Worm (Caenorhabditis elegans) whole organism, young adult: ENCODE data around the gene abu-13.

Experiments
- B0019.2 ChIP-seq: fragments of 200-800 bp; sonication (Bioruptor generic); conservative IDR thresholded peaks from 2 replicates; pipeline ENCODE4 v1.3.6; 2022; ENCODE audit warnings: missing genetic modification reagents, missing genetic modification characterization, missing compliant biosample characterization
- B0261.1 ChIP-seq: sonication (generic microtip); optimal IDR thresholded peaks from 2 replicates; lab custom pipeline; 2016; ENCODE audit warnings: mild to moderate bottlenecking, missing genetic modification characterization, moderate library complexity, missing compliant biosample characterization
- F22D6.2 ChIP-seq: sonication (generic microtip); optimal IDR thresholded peaks from 2 replicates; lab custom pipeline; 2016; ENCODE audit warnings: mild to moderate bottlenecking, missing genetic modification characterization, missing compliant biosample characterization
- F23B12.7 ChIP-seq: sonication (generic microtip); optimal IDR thresholded peaks from 2 replicates; lab custom pipeline; 2017; ENCODE audit warnings: missing genetic modification characterization, mild to moderate bottlenecking, missing compliant biosample characterization, antibody characterized with exemption, moderate library complexity; ENCODE audit not compliant: insufficient read depth
- F49E8.2 ChIP-seq: sonication (generic microtip); optimal IDR thresholded peaks from 3 replicates; lab custom pipeline; 2017; ENCODE audit warnings: missing genetic modification characterization, mild to moderate bottlenecking, missing compliant biosample characterization, antibody characterized with exemption, moderate library complexity; ENCODE audit not compliant: insufficient read depth
- F52B5.7 ChIP-seq: sonication (generic microtip); optimal IDR thresholded peaks from 2 replicates; lab custom pipeline; 2016; ENCODE audit warnings: mild to moderate bottlenecking, missing genetic modification characterization, missing compliant biosample characterization
- K12H6.12 ChIP-seq: fragments of 200-800 bp; sonication (Bioruptor generic); optimal IDR thresholded peaks from 2 replicates; lab custom pipeline; 2018; ENCODE audit warnings: mild to moderate bottlenecking, missing genetic modification characterization, missing compliant biosample characterization
- T07F8.4 ChIP-seq: sonication (generic microtip); optimal IDR thresholded peaks from 2 replicates; lab custom pipeline; 2016; ENCODE audit warnings: mild to moderate bottlenecking, missing genetic modification characterization, moderate library complexity, missing compliant biosample characterization
- Y56A3A.18 ChIP-seq: fragments of 200-800 bp; sonication (Bioruptor generic); IDR thresholded peaks from 2 replicates; pipeline ENCODE4 v1.3.6; 2022; ENCODE audit warnings: missing genetic modification reagents, missing genetic modification characterization, missing compliant biosample characterization
- Y79H2A.3 ChIP-seq: fragments of 200-800 bp; sonication (Bioruptor generic); conservative IDR thresholded peaks from 2 replicates; pipeline ENCODE4 v1.3.6; 2022; ENCODE audit warnings: missing genetic modification reagents, missing genetic modification characterization, missing compliant biosample characterization
- Y95B8A.8 ChIP-seq: fragments of 200-800 bp; sonication (Bioruptor generic); IDR thresholded peaks from 2 replicates; pipeline ENCODE4 v1.3.6; 2022; ENCODE audit warnings: missing genetic modification reagents, missing genetic modification characterization, missing compliant biosample characterization
- akir-1 ChIP-seq: fragments of 200-800 bp; sonication (Bioruptor generic); optimal IDR thresholded peaks from 2 replicates; lab custom pipeline; 2018; ENCODE audit warnings: mild to moderate bottlenecking, missing genetic modification characterization, moderate library complexity, missing compliant biosample characterization
- ama-1 ChIP-seq, 3 experiments: fragments of 150-350 bp in 1 of 3; sonication (generic microtip) in 2 of 3; optimal IDR thresholded peaks; 2 replicates each; lab custom pipeline; 2014 to 2018; ENCODE audit warnings: missing biosample characterization in 2 of 3, missing genetic modification characterization in 2 of 3, missing genetic modification reagents in 2 of 3
- atf-7 ChIP-seq: sonication (generic microtip); optimal IDR thresholded peaks from 2 replicates; lab custom pipeline; 2017; ENCODE audit warnings: mild to moderate bottlenecking, missing genetic modification characterization, missing compliant biosample characterization
- attf-6 ChIP-seq: fragments of 200-800 bp; sonication (Bioruptor generic); IDR thresholded peaks from 2 replicates; pipeline ENCODE4 v1.3.6; 2022; ENCODE audit warnings: missing genetic modification reagents, missing genetic modification characterization, missing compliant biosample characterization
- cebp-1 ChIP-seq, 2 experiments: fragments of 200-800 bp in 1 of 2; sonication (Bioruptor generic) in 1 of 2; sonication (generic microtip) in 1 of 2; IDR thresholded peaks in 1 of 2; optimal IDR thresholded peaks in 1 of 2; 2 replicates each; pipeline versions ENCODE4 v1.3.6 to Lab custom; 2017 to 2022; ENCODE audit warnings: missing compliant biosample characterization in 2 of 2, missing genetic modification characterization in 2 of 2, mild to moderate bottlenecking in 1 of 2, missing genetic modification reagents in 1 of 2, moderate library complexity in 1 of 2
- dpl-1 ChIP-seq: fragments of 150-350 bp; optimal IDR thresholded peaks from 2 replicates; lab custom pipeline; 2014; ENCODE audit warnings: missing biosample characterization, missing genetic modification reagents, missing genetic modification characterization
- efl-1 ChIP-seq: fragments of 150-350 bp; optimal IDR thresholded peaks from 2 replicates; lab custom pipeline; 2014; ENCODE audit warnings: missing biosample characterization, missing genetic modification reagents, missing genetic modification characterization
- ets-4 ChIP-seq: fragments of 200-800 bp; sonication (Bioruptor generic); optimal IDR thresholded peaks from 2 replicates; lab custom pipeline; 2018; ENCODE audit warnings: mild to moderate bottlenecking, missing genetic modification characterization, missing compliant biosample characterization
- gei-17 ChIP-seq: fragments of 200-800 bp; sonication (Bioruptor generic); optimal IDR thresholded peaks from 2 replicates; lab custom pipeline; 2018; ENCODE audit warnings: mild to moderate bottlenecking, missing genetic modification characterization, missing compliant biosample characterization
- hmg-20 ChIP-seq: fragments of 200-800 bp; sonication (Bioruptor generic); IDR thresholded peaks from 2 replicates; pipeline ENCODE4 v1.3.6; 2022; ENCODE audit warnings: missing genetic modification reagents, missing genetic modification characterization, missing compliant biosample characterization
- let-607 ChIP-seq, 2 experiments: fragments of 200-800 bp in 1 of 2; sonication (Bioruptor generic) in 1 of 2; sonication (generic microtip) in 1 of 2; optimal IDR thresholded peaks; 2 replicates each; lab custom pipeline; 2016 to 2018; ENCODE audit warnings: mild to moderate bottlenecking in 2 of 2, missing compliant biosample characterization in 2 of 2, missing genetic modification characterization in 2 of 2, moderate library complexity in 2 of 2, missing genotype in 1 of 2
- lin-26 ChIP-seq: fragments of 200-800 bp; sonication (Bioruptor generic); IDR thresholded peaks from 2 replicates; pipeline ENCODE4 v1.3.6; 2022; ENCODE audit warnings: missing genetic modification reagents, missing genetic modification characterization, missing compliant biosample characterization
- lsy-27 ChIP-seq: sonication (generic microtip); optimal IDR thresholded peaks from 2 replicates; lab custom pipeline; 2017; ENCODE audit warnings: missing genetic modification characterization, mild to moderate bottlenecking, missing compliant biosample characterization, antibody characterized with exemption, missing genotype, borderline replicate concordance; ENCODE audit not compliant: insufficient read depth
- madf-3 ChIP-seq: fragments of 200-800 bp; sonication (Bioruptor generic); IDR thresholded peaks from 2 replicates; pipeline ENCODE4 v1.3.6; 2022; ENCODE audit warnings: missing genetic modification reagents, missing genetic modification characterization, missing compliant biosample characterization
- madf-8 ChIP-seq: fragments of 200-800 bp; sonication (Bioruptor generic); conservative IDR thresholded peaks from 2 replicates; pipeline ENCODE4 v1.3.6; 2022; ENCODE audit warnings: missing genetic modification reagents, missing genetic modification characterization, missing compliant biosample characterization
- mcd-1 ChIP-seq: fragments of 200-800 bp; sonication (Bioruptor generic); IDR thresholded peaks from 2 replicates; pipeline ENCODE4 v1.3.6; 2022; ENCODE audit warnings: missing genetic modification reagents, missing genetic modification characterization, missing compliant biosample characterization
- mes-4 ChIP-seq: sonication (generic microtip); optimal IDR thresholded peaks from 2 replicates; lab custom pipeline; 2016; ENCODE audit warnings: missing genotype, missing genetic modification characterization, missing compliant biosample characterization
- mxl-1 ChIP-seq: sonication (generic microtip); optimal IDR thresholded peaks from 2 replicates; lab custom pipeline; 2016; ENCODE audit warnings: missing genetic modification characterization, missing compliant biosample characterization
- nhr-27 ChIP-seq: fragments of 200-800 bp; sonication (Bioruptor generic); optimal IDR thresholded peaks from 2 replicates; lab custom pipeline; 2018; ENCODE audit warnings: mild to moderate bottlenecking, missing genetic modification characterization, moderate library complexity, missing compliant biosample characterization
- nhr-80 ChIP-seq: sonication (generic microtip); optimal IDR thresholded peaks from 2 replicates; lab custom pipeline; 2016; ENCODE audit warnings: missing genetic modification characterization, missing compliant biosample characterization
- pbrm-1 ChIP-seq: fragments of 200-800 bp; sonication (Bioruptor generic); IDR thresholded peaks from 2 replicates; pipeline ENCODE4 v1.3.6; 2022; ENCODE audit warnings: missing genetic modification reagents, missing genetic modification characterization, missing compliant biosample characterization
- pha-4 ChIP-seq: fragments of 150-350 bp; sonication (generic microtip); optimal IDR thresholded peaks from 2 replicates; lab custom pipeline; 2014; ENCODE audit warnings: missing biosample characterization, missing genetic modification reagents, missing genetic modification characterization
- snpc-1.3 ChIP-seq: sonication (generic microtip); optimal IDR thresholded peaks from 2 replicates; lab custom pipeline; 2017; ENCODE audit warnings: missing genetic modification characterization, mild to moderate bottlenecking, missing compliant biosample characterization, antibody characterized with exemption, moderate library complexity, missing genotype, missing genetic modification reagents; ENCODE audit not compliant: insufficient read depth
- tbx-9 ChIP-seq: sonication (generic microtip); optimal IDR thresholded peaks from 2 replicates; lab custom pipeline; 2016; ENCODE audit warnings: borderline replicate concordance, missing genetic modification characterization, inconsistent platforms, missing compliant biosample characterization
- unc-130 ChIP-seq: sonication (generic microtip); optimal IDR thresholded peaks from 2 replicates; lab custom pipeline; 2016; ENCODE audit warnings: missing genetic modification reagents, missing genetic modification characterization, missing compliant biosample characterization
- unc-62 ChIP-seq: fragments of 150-350 bp; optimal IDR thresholded peaks from 2 replicates; lab custom pipeline; 2014; ENCODE audit warnings: missing biosample characterization, missing genetic modification reagents, missing genetic modification characterization
- xnd-1 ChIP-seq: sonication (generic microtip); optimal IDR thresholded peaks from 2 replicates; lab custom pipeline; 2016; ENCODE audit warnings: missing genotype, missing genetic modification reagents, missing genetic modification characterization, missing compliant biosample characterization
- ztf-22 ChIP-seq: fragments of 200-800 bp; sonication (Bioruptor generic); optimal IDR thresholded peaks from 2 replicates; lab custom pipeline; 2018; ENCODE audit warnings: mild to moderate bottlenecking, missing genetic modification characterization, moderate library complexity, missing compliant biosample characterization

abu-13 gene

DNA sequence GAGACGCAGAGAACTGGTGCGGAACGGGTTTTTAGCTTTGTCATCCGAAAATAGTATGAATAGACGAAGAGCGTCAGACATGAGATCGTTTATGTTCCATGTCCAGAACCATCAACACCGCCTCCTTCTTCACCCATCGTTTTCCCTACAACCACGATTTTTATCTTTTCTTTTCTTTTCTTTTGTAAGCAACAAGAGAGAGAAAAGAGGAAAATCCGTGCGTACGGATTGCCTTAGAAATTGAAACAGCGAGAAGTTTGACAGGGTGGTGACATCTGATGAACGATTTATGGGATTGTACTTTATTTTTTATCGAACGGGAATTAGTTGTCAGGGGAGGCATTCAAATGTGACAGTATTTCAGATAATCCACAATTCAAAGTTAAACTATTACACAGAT lies at the start of gene abu-13:
Gene abu-13 (minus strand): TSS at position 152 of the 400 bp plus-strand sequence.
- TF ChIP-seq pbrm-1 (no peak), ztf-22 (GFP tag; lab: Kevin White, UChicago) (no peak), B0261.1 (tag; lab: Kevin White, UChicago) (no peak), F49E8.2 (no peak), efl-1 (no peak), B0019.2 (no peak), unc-130 (no peak), xnd-1 (tag; lab: Kevin White, UChicago) (no peak), K12H6.12 (tag; lab: Kevin White, UChicago) (no peak), lsy-27 (tag; lab: Kevin White, UChicago) (no peak), mxl-1 (no peak), unc-62 (no peak), ets-4 (no peak)

DNA sequence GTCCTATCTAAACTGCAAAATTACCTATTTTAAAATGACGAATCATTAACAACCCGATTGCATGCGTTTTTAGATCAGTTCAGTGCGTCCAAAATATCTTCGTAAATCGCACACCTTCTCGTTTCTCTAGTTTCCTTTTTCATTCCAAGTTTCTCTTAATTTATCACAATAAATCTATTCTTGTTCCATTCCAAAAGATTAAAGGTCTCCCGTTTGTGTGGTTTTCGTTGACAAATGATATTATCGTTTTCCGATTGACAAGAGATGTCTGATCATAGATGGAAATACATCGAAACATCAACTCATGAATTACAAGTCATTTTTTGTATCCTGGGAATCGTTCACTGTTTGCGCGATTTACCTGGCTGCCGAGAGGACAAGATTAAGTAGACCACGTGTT lies 47.5 kb upstream of the abu-13 start:
- TF ChIP-seq unc-62 (no peak), ama-1 (optimal IDR thresholded peaks at IDR 0.05; lab: Kevin White, UChicago) (no peak), ama-1 (GFP tag; optimal IDR thresholded peaks at IDR 0.05; lab: Kevin White, UChicago) (no peak), hmg-20 (no peak), atf-7 (tag; lab: Kevin White, UChicago) (no peak), cebp-1 (GFP tag; IDR thresholded peaks at IDR 0.05; lab: Robert Waterston, UW) (no peak), cebp-1 (tag; optimal IDR thresholded peaks at IDR 0.05; lab: Kevin White, UChicago) (no peak), T07F8.4 (no peak), Y79H2A.3 (GFP tag; lab: Robert Waterston, UW) (no peak), F52B5.7 (tag; lab: Kevin White, UChicago) (no peak), madf-8 (no peak), let-607 (tag; optimal IDR thresholded peaks at IDR 0.05; lab: Kevin White, UChicago) (no peak), mcd-1 (GFP tag; lab: Robert Waterston, UW) (no peak), Y95B8A.8 (GFP tag; lab: Robert Waterston, UW) (no peak), snpc-1.3 (tag; lab: Kevin White, UChicago) (no peak), akir-1 (GFP tag; lab: Kevin White, UChicago) (no peak), lsy-27 (tag; lab: Kevin White, UChicago) (no peak), dpl-1 (GFP tag; lab: Kevin White, UChicago) (no peak)
- TF ChIP-seq, all 124 proteins: peak for 0

DNA sequence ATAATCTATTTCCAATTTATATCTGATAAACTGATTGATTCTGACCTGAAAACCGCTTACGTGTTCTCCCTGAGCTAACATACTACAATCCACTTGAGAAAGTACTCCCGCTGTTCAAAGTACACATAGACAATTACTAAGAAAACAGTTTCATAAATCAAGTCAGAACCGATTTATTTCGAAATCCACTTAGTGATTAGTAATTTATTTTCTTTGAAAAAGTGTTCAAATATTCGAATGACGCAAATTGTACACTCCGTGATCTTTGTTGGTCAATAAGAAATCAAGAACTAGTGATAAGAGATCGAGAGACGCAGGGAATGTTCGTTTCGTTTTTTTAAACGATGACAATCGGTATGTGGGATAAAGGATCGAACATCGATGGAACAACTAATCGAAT lies 46.8 kb upstream of the abu-13 start:
- TF ChIP-seq nhr-80 (tag; lab: Kevin White, UChicago) (peak; percentile 27), mxl-1 (no peak), gei-17 (GFP tag; lab: Kevin White, UChicago) (no peak), Y56A3A.18 (GFP tag; lab: Robert Waterston, UW) (no peak), mes-4 (tag; lab: Kevin White, UChicago) (no peak), nhr-27 (tag; lab: Kevin White, UChicago) (no peak), F23B12.7 (no peak), F22D6.2 (tag; lab: Kevin White, UChicago) (no peak), cebp-1 (GFP tag; IDR thresholded peaks at IDR 0.05; lab: Robert Waterston, UW) (no peak), cebp-1 (tag; optimal IDR thresholded peaks at IDR 0.05; lab: Kevin White, UChicago) (peak; percentile 52), madf-3 (GFP tag; lab: Robert Waterston, UW) (no peak), attf-6 (GFP tag; lab: Robert Waterston, UW) (no peak), tbx-9 (tag; lab: Kevin White, UChicago) (no peak), lin-26 (GFP tag; lab: Robert Waterston, UW) (0 out of 2 replicates have a peak, but pooled peaks have one; percentile 41), pha-4 (no peak), B0019.2 (no peak)
